Fruit fly (Drosophila melanogaster): Measurements from ENCODE around the gene CG2444.
"Not testable (repeated sequence)": the region's sequence is repeated elsewhere in the genome, so short reads cannot be mapped to it uniquely, and the experiment has no call there.

DNA sequence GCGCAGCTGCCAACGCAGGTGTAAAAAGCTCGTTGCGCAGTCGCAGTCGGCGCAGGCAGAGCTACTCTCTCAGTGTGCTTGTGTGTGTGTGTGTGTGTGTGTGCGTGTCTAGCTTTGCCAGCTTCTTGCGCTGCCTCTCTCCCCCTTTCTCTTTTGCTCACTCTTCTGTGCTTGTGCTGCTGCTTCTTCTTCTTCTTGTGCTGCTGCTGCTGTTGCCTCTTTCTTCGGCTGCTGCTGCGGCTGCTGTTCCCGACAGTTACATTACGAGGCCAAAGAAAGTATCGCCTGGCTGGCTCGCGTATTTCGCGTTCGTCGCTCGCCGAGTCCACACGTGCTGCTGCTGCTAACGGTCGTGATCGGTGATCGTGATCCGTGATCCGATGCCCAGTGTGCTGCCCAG lies 48.9 kb upstream of the CG2444 start, which contains the start of gene m:
- TF ChIP-seq CG8478, CTCF (optimal IDR thresholded peaks at IDR 0.05): not testable (repeated sequence)
